Fruit fly (Drosophila melanogaster): ENCODE measurements around the gene Med.

The Med gene

DNA sequence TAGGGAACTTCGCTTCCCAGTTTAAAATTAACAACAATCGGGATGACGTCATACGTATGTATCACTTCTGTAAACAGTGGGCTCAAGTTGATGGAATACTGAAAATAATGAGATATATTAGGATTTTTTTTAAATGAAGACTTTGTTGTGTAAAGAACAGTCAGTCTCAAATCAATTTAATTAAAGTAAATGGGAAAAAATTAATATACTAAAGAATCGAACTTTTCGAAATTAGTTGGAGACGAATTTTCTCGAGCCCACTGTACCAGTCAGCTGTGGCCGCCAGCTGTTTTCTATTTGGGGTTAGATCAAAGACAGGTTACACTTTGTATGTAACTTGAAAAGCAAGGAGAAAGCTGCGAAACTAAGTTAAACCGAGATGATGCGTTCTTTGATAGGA is 22.5 kb upstream of the Med start, which contains the start of gene CG1635 (continued):
- peak; percentile 96 for TF ChIP-seq CG10959 (GFP tag; IDR thresholded peaks at IDR 0.05)
- TF ChIP-seq CG17361 (GFP tag; IDR thresholded peaks at IDR 0.05): peak; percentile 100
- peak; percentile 88 for TF ChIP-seq bigmax (GFP tag; optimal IDR thresholded peaks at IDR 0.05)
- peak; percentile 98 for TF ChIP-seq Vsx1 (GFP tag; optimal IDR thresholded peaks at IDR 0.05)
- peak; percentile 100 for TF ChIP-seq CG7271 (tag; optimal IDR thresholded peaks at IDR 0.05)
- peak; percentile 96 for TF ChIP-seq slou (GFP tag; optimal IDR thresholded peaks at IDR 0.05)
- peak; percentile 99 for TF ChIP-seq Rfx (GFP tag; IDR thresholded peaks at IDR 0.05)
- peak; percentile 98 for TF ChIP-seq CG12155 (GFP tag; optimal IDR thresholded peaks at IDR 0.05)
- TF ChIP-seq her (GFP tag; optimal IDR thresholded peaks at IDR 0.05): peak; percentile 96
- TF ChIP-seq CG31365 (tag; optimal IDR thresholded peaks at IDR 0.05): peak; percentile 94
- peak; percentile 99 for TF ChIP-seq CG14050 (GFP tag; IDR thresholded peaks at IDR 0.05)
- peak; percentile 95 for TF ChIP-seq Hey (tag; optimal IDR thresholded peaks at IDR 0.05)
- TF ChIP-seq Kr (GFP tag; optimal IDR thresholded peaks at IDR 0.05): peak; percentile 67
- peak; percentile 77 for TF ChIP-seq Sry-β (GFP tag; optimal IDR thresholded peaks at IDR 0.05)
- peak; percentile 98 for TF ChIP-seq CG6683 (GFP tag; optimal IDR thresholded peaks at IDR 0.05)
- TF ChIP-seq C15 (GFP tag; IDR thresholded peaks at IDR 0.05): peak; percentile 99
- peak; percentile 98 for TF ChIP-seq tx (GFP tag; optimal IDR thresholded peaks at IDR 0.05)
- no peak for TF ChIP-seq Hr39 (optimal IDR thresholded peaks at IDR 0.05)
- peak; percentile 97 for TF ChIP-seq dati (GFP tag; IDR thresholded peaks at IDR 0.05)
- TF ChIP-seq fd3F (GFP tag; optimal IDR thresholded peaks at IDR 0.05): peak; percentile 99
- peak; percentile 99 for TF ChIP-seq H15 (GFP tag; IDR thresholded peaks at IDR 0.05)
- TF ChIP-seq gro (GFP tag; optimal IDR thresholded peaks at IDR 0.05): peak; percentile 99
- TF ChIP-seq CG12942 (GFP tag; optimal IDR thresholded peaks at IDR 0.05): peak; percentile 98
- peak; percentile 99 for TF ChIP-seq org-1 (GFP tag; optimal IDR thresholded peaks at IDR 0.05)
- peak; percentile 99 for TF ChIP-seq CG12769 (tag; optimal IDR thresholded peaks at IDR 0.05)
- peak; percentile 96 for TF ChIP-seq D19B (GFP tag; optimal IDR thresholded peaks at IDR 0.05)
- TF ChIP-seq Fer3 (tag; optimal IDR thresholded peaks at IDR 0.05): peak; percentile 100
- TF ChIP-seq CG43689 (GFP tag; IDR thresholded peaks at IDR 0.05): peak; percentile 98
- TF ChIP-seq run (tag; optimal IDR thresholded peaks at IDR 0.05): peak; percentile 99
- peak; percentile 58; the same call in 1 of the 2 replicates for TF ChIP-seq amos (GFP tag; IDR thresholded peaks at IDR 0.05; ENCODE audit: partially characterized antibody)
- peak; percentile 95 for TF ChIP-seq fd102C (GFP tag; optimal IDR thresholded peaks at IDR 0.05)
- TF ChIP-seq Hmr (GFP tag; optimal IDR thresholded peaks at IDR 0.05): peak; percentile 100
- TF ChIP-seq Dref (GFP tag; IDR thresholded peaks at IDR 0.05): peak; percentile 50
- TF ChIP-seq sens-2 (GFP tag; IDR thresholded peaks at IDR 0.05): peak; percentile 99
- TF ChIP-seq bcd (GFP tag; optimal IDR thresholded peaks at IDR 0.05): peak; percentile 99
- peak; percentile 99 for TF ChIP-seq CG4707 (GFP tag; optimal IDR thresholded peaks at IDR 0.05)
- TF ChIP-seq ems (GFP tag; optimal IDR thresholded peaks at IDR 0.05): peak; percentile 94
- peak; percentile 98 for TF ChIP-seq CG3726 (GFP tag; IDR thresholded peaks at IDR 0.05)
- TF ChIP-seq CG4282 (GFP tag; optimal IDR thresholded peaks at IDR 0.05): peak; percentile 95
- TF ChIP-seq CG10979 (tag; optimal IDR thresholded peaks at IDR 0.05): peak; percentile 99
- TF ChIP-seq tap (tag; optimal IDR thresholded peaks at IDR 0.05): peak; percentile 100
- peak; percentile 100 for TF ChIP-seq salm (tag; optimal IDR thresholded peaks at IDR 0.05)
- peak; percentile 99 for TF ChIP-seq grau (tag; optimal IDR thresholded peaks at IDR 0.05)
- peak; percentile 95 for TF ChIP-seq CG8359 (GFP tag; optimal IDR thresholded peaks at IDR 0.05; ENCODE audit: borderline replicate concordance)
- peak; percentile 99 for TF ChIP-seq Ptx1 (GFP tag; IDR thresholded peaks at IDR 0.05)
- TF ChIP-seq CG6765 (GFP tag; optimal IDR thresholded peaks at IDR 0.05): peak; percentile 100
- TF ChIP-seq wor (GFP tag; IDR thresholded peaks at IDR 0.05): peak; percentile 99
- TF ChIP-seq fd96Cb (tag; optimal IDR thresholded peaks at IDR 0.05): peak; percentile 99
- TF ChIP-seq slp2 (GFP tag; optimal IDR thresholded peaks at IDR 0.05): peak; percentile 97
- TF ChIP-seq yki (optimal IDR thresholded peaks at IDR 0.05): no peak
- peak; percentile 94 for TF ChIP-seq CG12236 (GFP tag; optimal IDR thresholded peaks at IDR 0.05)
- TF ChIP-seq CG12391 (tag; optimal IDR thresholded peaks at IDR 0.05): peak; percentile 100
